Fruit fly (Drosophila melanogaster) whole organism, embryonic: ENCODE data around the gene AANATL7.

Experiments used
- BEAF-32 ChIP-seq: fragments of 200-800 bp; sonication (Bioruptor generic); optimal IDR thresholded peaks from 3 replicates; lab custom pipeline; 2017; ENCODE audit warnings: missing biosample characterization, missing genetic modification characterization, mild to moderate bottlenecking, moderate library complexity, missing genetic modification reagents
- CG10209 ChIP-seq: fragments of 200-800 bp; sonication (Bioruptor generic); optimal IDR thresholded peaks from 3 replicates; lab custom pipeline; 2017; ENCODE audit warnings: missing biosample characterization, mild to moderate bottlenecking, missing genetic modification characterization, missing genetic modification reagents
- CG12071 ChIP-seq: fragments of 200-800 bp; sonication (Bioruptor generic); optimal IDR thresholded peaks from 3 replicates; lab custom pipeline; 2018; ENCODE audit warnings: missing biosample characterization, mild to moderate bottlenecking, missing genetic modification characterization
- CG2202 ChIP-seq: fragments of 200-800 bp; sonication (Bioruptor generic); optimal IDR thresholded peaks from 2 replicates; lab custom pipeline; 2018; ENCODE audit warnings: missing biosample characterization, mild to moderate bottlenecking, missing genetic modification characterization
- CG6813 ChIP-seq: fragments of 200-800 bp; sonication (Bioruptor generic); optimal IDR thresholded peaks from 2 replicates; lab custom pipeline; 2017; ENCODE audit warnings: missing biosample characterization, missing genetic modification characterization, mild to moderate bottlenecking, moderate library complexity, missing genetic modification reagents
- CG7556 ChIP-seq: fragments of 200-800 bp; sonication (Bioruptor generic); optimal IDR thresholded peaks from 2 replicates; lab custom pipeline; 2017; ENCODE audit warnings: missing biosample characterization, mild to moderate bottlenecking, missing genetic modification characterization
- CG7786 ChIP-seq: fragments of 200-800 bp; sonication (Bioruptor generic); optimal IDR thresholded peaks from 2 replicates; lab custom pipeline; 2016; ENCODE audit warnings: missing biosample characterization, missing genetic modification characterization
- D ChIP-seq, 2 experiments: fragments of 200-800 bp in 1 of 2; fragments of >200 bp in 1 of 2; sonication (Bioruptor generic) in 1 of 2; optimal IDR thresholded peaks; 2 replicates in 1 of 2; 3 replicates in 1 of 2; lab custom pipeline; 2017; ENCODE audit warnings: mild to moderate bottlenecking in 1 of 2, missing biosample characterization in 1 of 2, missing genetic modification characterization in 1 of 2, missing genetic modification reagents in 1 of 2
- Doc3 ChIP-seq: fragments of 200-800 bp; sonication (Bioruptor generic); IDR thresholded peaks from 3 replicates; pipeline ENCODE4 v1.3.6; 2022; ENCODE audit warnings: missing biosample characterization, missing genetic modification characterization; ENCODE audit not compliant: partially characterized antibody
- Hr51 ChIP-seq, 2 experiments: fragments of 200-800 bp; sonication (Bioruptor generic); optimal IDR thresholded peaks; 2 replicates in 1 of 2; 3 replicates in 1 of 2; lab custom pipeline; 2016 to 2018; ENCODE audit warnings: missing biosample characterization in 2 of 2, missing genetic modification characterization in 2 of 2, mild to moderate bottlenecking in 1 of 2, moderate library complexity in 1 of 2
- MBD-R2 ChIP-seq: fragments of 200-800 bp; sonication (Bioruptor generic); IDR thresholded peaks from 2 replicates; pipeline ENCODE4 v1.3.6; 2022; ENCODE audit warnings: missing biosample characterization, missing genetic modification characterization
- Meics ChIP-seq: fragments of 200-800 bp; sonication (Bioruptor generic); optimal IDR thresholded peaks from 2 replicates; lab custom pipeline; 2017; ENCODE audit warnings: missing biosample characterization, mild to moderate bottlenecking, missing genetic modification characterization
- NC2α ChIP-seq: fragments of 200-800 bp; sonication (Bioruptor generic); optimal IDR thresholded peaks from 2 replicates; lab custom pipeline; 2016; ENCODE audit warnings: missing biosample characterization, missing genetic modification characterization
- NC2β ChIP-seq: fragments of 200-800 bp; sonication (Bioruptor generic); optimal IDR thresholded peaks from 2 replicates; lab custom pipeline; 2016; ENCODE audit warnings: missing biosample characterization, missing genetic modification characterization
- Oaz ChIP-seq: fragments of 200-800 bp; sonication (Bioruptor generic); IDR thresholded peaks from 2 replicates; pipeline ENCODE4 v1.3.6; 2022; ENCODE audit warnings: missing biosample characterization, missing genetic modification characterization
- Oli ChIP-seq: fragments of 200-800 bp; sonication (Bioruptor generic); optimal IDR thresholded peaks from 2 replicates; lab custom pipeline; 2018; ENCODE audit warnings: missing biosample characterization, mild to moderate bottlenecking, missing genetic modification characterization, moderate library complexity
- Optix ChIP-seq: fragments of 200-800 bp; sonication (Bioruptor generic); IDR thresholded peaks from 3 replicates; pipeline ENCODE4 v1.3.6; 2022; ENCODE audit warnings: missing biosample characterization, missing genetic modification characterization
- Rx ChIP-seq: fragments of 200-800 bp; sonication (Bioruptor generic); IDR thresholded peaks from 2 replicates; pipeline ENCODE4 v1.3.6; 2022; ENCODE audit warnings: missing biosample characterization, missing genetic modification characterization
- Tbp ChIP-seq: fragments of >200 bp; optimal IDR thresholded peaks from 2 replicates; lab custom pipeline; 2018; ENCODE audit warnings: missing biosample characterization, missing genetic modification characterization
- crol ChIP-seq: fragments of 200-800 bp; sonication (Bioruptor generic); IDR thresholded peaks from 2 replicates; pipeline ENCODE4 v1.3.6; 2022; ENCODE audit warnings: missing biosample characterization, missing genetic modification characterization
- crp ChIP-seq, 2 experiments: fragments of 200-800 bp; sonication (Bioruptor generic); optimal IDR thresholded peaks; 2 replicates in 1 of 2; 3 replicates in 1 of 2; lab custom pipeline; 2017; ENCODE audit warnings: missing biosample characterization in 2 of 2, missing genetic modification characterization in 2 of 2, mild to moderate bottlenecking in 1 of 2, moderate library complexity in 1 of 2
- ftz-f1 ChIP-seq: fragments of 200-800 bp; sonication (Bioruptor generic); optimal IDR thresholded peaks from 2 replicates; lab custom pipeline; 2016; ENCODE audit warnings: missing biosample characterization, missing genetic modification characterization
- hb ChIP-seq: fragments of 200-800 bp; sonication (Bioruptor generic); IDR thresholded peaks from 3 replicates; pipeline ENCODE4 v1.3.6; 2022; ENCODE audit warnings: missing biosample characterization, missing genetic modification characterization; ENCODE audit not compliant: partially characterized antibody
- lola ChIP-seq, 3 experiments: fragments of >200 bp in 2 of 3; fragments of 200-800 bp in 1 of 3; sonication (Bioruptor generic) in 1 of 3; optimal IDR thresholded peaks; 2 replicates each; lab custom pipeline; 2017 to 2019; ENCODE audit warnings: missing biosample characterization in 3 of 3, missing genetic modification characterization in 3 of 3, mild to moderate bottlenecking in 1 of 3, moderate library complexity in 1 of 3
- sr ChIP-seq: fragments of 200-800 bp; sonication (Bioruptor generic); IDR thresholded peaks from 3 replicates; pipeline ENCODE4 v1.3.6; 2022; ENCODE audit warnings: missing biosample characterization, missing genetic modification characterization
- vnd ChIP-seq: fragments of 200-800 bp; sonication (Bioruptor generic); IDR thresholded peaks from 3 replicates; pipeline ENCODE4 v1.3.6; 2022; ENCODE audit warnings: missing biosample characterization, missing genetic modification characterization; ENCODE audit not compliant: partially characterized antibody
- zen2 ChIP-seq: fragments of 200-800 bp; sonication (Bioruptor generic); IDR thresholded peaks from 3 replicates; pipeline ENCODE4 v1.3.6; 2022; ENCODE audit warnings: missing biosample characterization, missing genetic modification characterization; ENCODE audit not compliant: partially characterized antibody
- zfh1 ChIP-seq: fragments of 200-800 bp; sonication (Bioruptor generic); IDR thresholded peaks from 3 replicates; pipeline ENCODE4 v1.3.6; 2022; ENCODE audit warnings: missing biosample characterization, missing genetic modification characterization
- zfh2 ChIP-seq: fragments of 200-800 bp; sonication (Bioruptor generic); optimal IDR thresholded peaks from 2 replicates; lab custom pipeline; 2016; ENCODE audit warnings: missing biosample characterization, missing genetic modification characterization

AANATL7 gene

dm6 chrX:2625009-2625408, 44.3 kb downstream of the AANATL7 start:
- TF ChIP-seq BEAF-32 (GFP tag; lab: Kevin White, UChicago) (no peak), vnd (GFP tag; lab: Robert Waterston, UW) (no peak), Oaz (GFP tag; lab: Robert Waterston, UW) (no peak), crp (GFP tag; optimal IDR thresholded peaks at IDR 0.05; lab: Kevin White, UChicago) (no peak), zfh1 (GFP tag; lab: Robert Waterston, UW) (no peak), Optix (no peak), MBD-R2 (GFP tag; lab: Robert Waterston, UW) (no peak), Hr51 (GFP tag; optimal IDR thresholded peaks at IDR 0.05; lab: Kevin White, UChicago) (no peak), CG2202 (tag; lab: Kevin White, UChicago) (no peak), CG12071 (no peak), lola (GFP tag; optimal IDR thresholded peaks at IDR 0.05; lab: Kevin White, UChicago) (no peak), D (optimal IDR thresholded peaks at IDR 0.05; lab: Kevin White, UChicago) (no peak), D (GFP tag; optimal IDR thresholded peaks at IDR 0.05; lab: Kevin White, UChicago) (no peak), CG7786 (GFP tag; lab: Kevin White, UChicago) (no peak), zen2 (GFP tag; lab: Robert Waterston, UW) (no peak), ftz-f1 (GFP tag; lab: Kevin White, UChicago) (peak; percentile 82), NC2α (no peak), sr (GFP tag; lab: Robert Waterston, UW) (peak; percentile 54), Doc3 (no peak), zfh2 (GFP tag; lab: Kevin White, UChicago) (no peak), Meics (no peak), CG10209 (GFP tag; lab: Kevin White, UChicago) (no peak), Tbp (GFP tag; lab: Kevin White, UChicago) (no peak), CG7556 (GFP tag; lab: Kevin White, UChicago) (no peak), crol (peak; percentile 52), NC2β (GFP tag; lab: Kevin White, UChicago) (no peak), Oli (tag; lab: Kevin White, UChicago) (no peak), Rx (no peak), CG6813 (GFP tag; lab: Kevin White, UChicago) (no peak), hb (GFP tag; lab: Robert Waterston, UW) (0 out of 3 replicates have a peak, but pooled peaks have one; percentile 18)
